Fruit fly (Drosophila melanogaster) whole organism: Measurements from ENCODE around the gene Herc4.

Experiments
- CG8478 ChIP-seq: fragments of >200 bp; optimal IDR thresholded peaks from 2 replicates; lab custom pipeline; 2018; ENCODE audit warnings: inconsistent platforms
- Dll ChIP-seq: fragments of >200 bp; optimal IDR thresholded peaks from 2 replicates; lab custom pipeline; 2017
- pan ChIP-seq: fragments of >200 bp; optimal IDR thresholded peaks from 2 replicates; lab custom pipeline; 2017
- usp ChIP-seq: fragments of >200 bp; optimal IDR thresholded peaks from 2 replicates; lab custom pipeline; 2017; ENCODE audit warnings: missing biosample characterization, missing genetic modification characterization, mixed read lengths

dm6 chr3L:1269013-1269412 is 44.5 kb upstream of the Herc4 start:
- TF ChIP-seq CG8478 (no peak), pan (lab: Kevin White, UChicago) (no peak), Dll (lab: Kevin White, UChicago) (no peak), usp (GFP tag; lab: Kevin White, UChicago) (no peak)
